Fruit fly (Drosophila melanogaster) whole organism, pupa: ENCODE measurements around the gene CG11977.

Experiments used
- CG10348 ChIP-seq: fragments of 200-800 bp; sonication (Bioruptor generic); IDR thresholded peaks from 2 replicates; pipeline ENCODE4 v1.3.6; 2022; ENCODE audit warnings: missing biosample characterization, missing genetic modification characterization
- CG14655 ChIP-seq: fragments of 200-800 bp; sonication (Bioruptor generic); optimal IDR thresholded peaks from 3 replicates; lab custom pipeline; 2017; ENCODE audit warnings: mild to moderate bottlenecking, missing biosample characterization, missing genetic modification reagents, missing genetic modification characterization
- CG34367 ChIP-seq: fragments of 200-800 bp; sonication (Bioruptor generic); optimal IDR thresholded peaks from 2 replicates; lab custom pipeline; 2018; ENCODE audit warnings: missing biosample characterization, mild to moderate bottlenecking, missing genetic modification characterization
- CG8159 ChIP-seq: fragments of 200-800 bp; sonication (Bioruptor generic); optimal IDR thresholded peaks from 3 replicates; lab custom pipeline; 2018; ENCODE audit warnings: missing biosample characterization, mild to moderate bottlenecking, missing genetic modification characterization, moderate library complexity
- CG8301 ChIP-seq: fragments of 200-800 bp; sonication (Bioruptor generic); optimal IDR thresholded peaks from 2 replicates; lab custom pipeline; 2018; ENCODE audit warnings: missing biosample characterization, mild to moderate bottlenecking, missing genetic modification characterization
- CG9948 ChIP-seq: fragments of 200-800 bp; sonication (Bioruptor generic); optimal IDR thresholded peaks from 2 replicates; lab custom pipeline; 2018; ENCODE audit warnings: missing biosample characterization, mild to moderate bottlenecking, missing genetic modification characterization, moderate library complexity
- D1 ChIP-seq: fragments of 200-800 bp; sonication (Bioruptor generic); optimal IDR thresholded peaks from 2 replicates; lab custom pipeline; 2018; ENCODE audit warnings: missing biosample characterization, mild to moderate bottlenecking, missing genetic modification characterization, moderate library complexity
- EcR ChIP-seq: fragments of 200-800 bp; sonication (Bioruptor generic); optimal IDR thresholded peaks from 3 replicates; lab custom pipeline; 2019; ENCODE audit warnings: missing biosample characterization, missing genetic modification characterization, mild to moderate bottlenecking, moderate library complexity, missing genetic modification reagents
- Ets98B ChIP-seq: fragments of 200-800 bp; sonication (Bioruptor generic); IDR thresholded peaks from 2 replicates; pipeline ENCODE4 v1.3.6; 2022; ENCODE audit warnings: missing biosample characterization, missing genetic modification characterization
- Pif1A ChIP-seq: fragments of 200-800 bp; sonication (Bioruptor generic); optimal IDR thresholded peaks from 3 replicates; lab custom pipeline; 2016; ENCODE audit warnings: missing biosample characterization, missing genetic modification characterization
- Pif1B ChIP-seq: fragments of 200-800 bp; sonication (Bioruptor generic); optimal IDR thresholded peaks from 3 replicates; lab custom pipeline; 2016; ENCODE audit warnings: missing biosample characterization, missing genetic modification characterization
- Snoo ChIP-seq: fragments of 200-800 bp; sonication (Bioruptor generic); optimal IDR thresholded peaks from 3 replicates; lab custom pipeline; 2017; ENCODE audit warnings: missing biosample characterization, mild to moderate bottlenecking, missing genetic modification characterization, inconsistent platforms
- fd96Ca ChIP-seq: fragments of 200-800 bp; sonication (Bioruptor generic); IDR thresholded peaks from 3 replicates; pipeline ENCODE4 v1.3.6; 2022; ENCODE audit warnings: missing biosample characterization, missing genetic modification characterization
- gl ChIP-seq: fragments of 200-800 bp; sonication (Bioruptor generic); optimal IDR thresholded peaks from 2 replicates; lab custom pipeline; 2018; ENCODE audit warnings: missing biosample characterization, mild to moderate bottlenecking, missing genetic modification characterization

DNA sequence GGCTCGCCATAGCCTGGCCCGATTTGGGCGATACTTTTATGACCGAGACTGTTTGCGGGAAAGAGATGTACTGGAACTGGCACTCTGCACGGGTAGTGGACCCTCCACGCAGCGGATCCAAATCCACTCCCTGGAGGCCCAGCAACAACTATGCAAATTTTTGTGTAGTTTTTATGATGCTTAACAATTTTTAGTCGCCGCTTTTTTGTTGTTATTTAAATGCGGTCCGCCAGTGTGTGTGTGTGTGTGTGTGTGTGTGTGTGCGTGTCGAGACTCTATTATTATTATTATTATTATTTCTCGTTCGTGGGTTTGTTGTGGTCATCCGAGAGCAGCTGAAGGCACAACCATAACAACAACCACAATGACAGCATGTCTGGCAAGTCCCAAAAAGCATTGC is 38.3 kb upstream of the CG11977 start:
- no peak for TF ChIP-seq CG9948 (tag; lab: Kevin White, UChicago)
- no peak for TF ChIP-seq Ets98B
- TF ChIP-seq CG8159 (tag; lab: Kevin White, UChicago) = no peak
- no peak for TF ChIP-seq CG34367
- TF ChIP-seq EcR (GFP tag; lab: Kevin White, UChicago) = no peak
- no peak for TF ChIP-seq CG8301 (tag; lab: Kevin White, UChicago)
- TF ChIP-seq D1 = no peak
- TF ChIP-seq CG10348 (GFP tag; lab: Robert Waterston, UW) = no peak
- TF ChIP-seq fd96Ca (GFP tag; lab: Robert Waterston, UW) = no peak
- TF ChIP-seq Pif1A (GFP tag; lab: Kevin White, UChicago) = no peak
- TF ChIP-seq Pif1B (GFP tag; lab: Kevin White, UChicago) = no peak
- no peak for TF ChIP-seq CG14655
- no peak for TF ChIP-seq gl (tag; lab: Kevin White, UChicago)
- TF ChIP-seq Snoo (tag; lab: Kevin White, UChicago) = no peak
